Fruit fly (Drosophila melanogaster): ENCODE data around the gene Rhau.

dm6 chr2L:20775941-20776340 is 18.2 kb upstream of the Rhau start:
- TF ChIP-seq slp2 (GFP tag; optimal IDR thresholded peaks at IDR 0.05) (no peak), slbo (GFP tag; IDR thresholded peaks at IDR 0.05) (no peak), vfl (GFP tag; optimal IDR thresholded peaks at IDR 0.05) (no peak), CG7556 (GFP tag; optimal IDR thresholded peaks at IDR 0.05) (no peak), Fer1 (GFP tag; optimal IDR thresholded peaks at IDR 0.05) (no peak), CG8478 (optimal IDR thresholded peaks at IDR 0.05) (no peak), zfh1 (GFP tag; IDR thresholded peaks at IDR 0.05) (no peak)

All from whole organism, embryonic.